Worm (Caenorhabditis elegans) whole organism, mixed stage, embryonic: Measurements from ENCODE around the gene pkg-2.

Experiments
- M03D4.4 ChIP-seq: sonication (generic microtip); optimal IDR thresholded peaks from 2 replicates; lab custom pipeline; 2017; ENCODE audit warnings: mild to moderate bottlenecking, missing genetic modification characterization, missing compliant biosample characterization
- bed-3 ChIP-seq: fragments of 200-800 bp; sonication (Bioruptor generic); optimal IDR thresholded peaks from 3 replicates; lab custom pipeline; 2018; ENCODE audit warnings: mild to moderate bottlenecking, missing genetic modification characterization, moderate library complexity, missing compliant biosample characterization
- ceh-39 ChIP-seq: fragments of 150-350 bp; optimal IDR thresholded peaks from 2 replicates; lab custom pipeline; 2014; ENCODE audit warnings: missing biosample characterization, missing genetic modification characterization
- ceh-83 ChIP-seq: fragments of 200-800 bp; sonication (Bioruptor generic); optimal IDR thresholded peaks from 2 replicates; lab custom pipeline; 2018; ENCODE audit warnings: mild to moderate bottlenecking, missing genetic modification characterization, missing compliant biosample characterization
- ces-1 ChIP-seq: fragments of 150-350 bp; optimal IDR thresholded peaks from 2 replicates; lab custom pipeline; 2014; ENCODE audit warnings: missing biosample characterization, missing genetic modification reagents, missing genetic modification characterization
- cnd-1 ChIP-seq: fragments of 200-800 bp; sonication (Bioruptor generic); optimal IDR thresholded peaks from 2 replicates; lab custom pipeline; 2018; ENCODE audit warnings: mild to moderate bottlenecking, missing genetic modification characterization, missing compliant biosample characterization
- elt-1 ChIP-seq: sonication (generic microtip); optimal IDR thresholded peaks from 2 replicates; lab custom pipeline; 2017; ENCODE audit warnings: missing genetic modification characterization, mild to moderate bottlenecking, missing compliant biosample characterization, antibody characterized with exemption, moderate library complexity, borderline replicate concordance; ENCODE audit not compliant: insufficient read depth
- elt-3 ChIP-seq: fragments of 150-350 bp; optimal IDR thresholded peaks from 2 replicates; lab custom pipeline; 2014; ENCODE audit warnings: missing biosample characterization, missing genetic modification characterization
- flh-1 ChIP-seq: fragments of 200-800 bp; sonication (Bioruptor generic); optimal IDR thresholded peaks from 2 replicates; lab custom pipeline; 2018; ENCODE audit warnings: mild to moderate bottlenecking, missing genetic modification characterization, moderate library complexity, missing compliant biosample characterization
- ham-2 ChIP-seq: fragments of 200-800 bp; sonication (Bioruptor generic); optimal IDR thresholded peaks from 2 replicates; lab custom pipeline; 2018; ENCODE audit warnings: mild to moderate bottlenecking, missing genetic modification characterization, missing compliant biosample characterization
- hlh-1 ChIP-seq: fragments of 150-350 bp; optimal IDR thresholded peaks from 2 replicates; lab custom pipeline; 2014; ENCODE audit warnings: missing biosample characterization, missing genetic modification reagents, missing genetic modification characterization
- lin-13 ChIP-seq: fragments of 150-350 bp; optimal IDR thresholded peaks from 2 replicates; lab custom pipeline; 2014; ENCODE audit warnings: missing biosample characterization, missing genetic modification characterization
- lin-32 ChIP-seq: fragments of 200-800 bp; sonication (Bioruptor generic); optimal IDR thresholded peaks from 2 replicates; lab custom pipeline; 2018; ENCODE audit warnings: mild to moderate bottlenecking, missing genetic modification characterization, missing compliant biosample characterization
- lsy-2 ChIP-seq: fragments of 150-350 bp; optimal IDR thresholded peaks from 2 replicates; lab custom pipeline; 2014; ENCODE audit warnings: missing biosample characterization, missing genetic modification characterization
- mab-5 ChIP-seq: fragments of 150-350 bp; optimal IDR thresholded peaks from 2 replicates; lab custom pipeline; 2014; ENCODE audit warnings: missing biosample characterization, missing genetic modification characterization
- mep-1 ChIP-seq: fragments of 150-350 bp; optimal IDR thresholded peaks from 2 replicates; lab custom pipeline; 2017; ENCODE audit warnings: missing biosample characterization, missing genetic modification reagents, missing genetic modification characterization, inconsistent platforms
- mls-2 ChIP-seq: sonication (generic microtip); optimal IDR thresholded peaks from 2 replicates; lab custom pipeline; 2016; ENCODE audit warnings: mild to moderate bottlenecking, missing genetic modification characterization, moderate library complexity, missing compliant biosample characterization
- nhr-12 ChIP-seq: fragments of 150-350 bp; optimal IDR thresholded peaks from 2 replicates; lab custom pipeline; 2014; ENCODE audit warnings: missing biosample characterization, missing genetic modification characterization
- nhr-28 ChIP-seq: fragments of 150-350 bp; optimal IDR thresholded peaks from 2 replicates; lab custom pipeline; 2014; ENCODE audit warnings: missing biosample characterization, missing genetic modification characterization
- nhr-76 ChIP-seq: sonication (generic microtip); optimal IDR thresholded peaks from 2 replicates; lab custom pipeline; 2017; ENCODE audit warnings: missing biosample characterization, missing genetic modification characterization
- sem-2 ChIP-seq: fragments of 200-800 bp; sonication (Bioruptor generic); optimal IDR thresholded peaks from 2 replicates; lab custom pipeline; 2018; ENCODE audit warnings: mild to moderate bottlenecking, missing genetic modification characterization, missing compliant biosample characterization
- snpc-4 ChIP-seq: fragments of 150-350 bp; optimal IDR thresholded peaks from 2 replicates; lab custom pipeline; 2014; ENCODE audit warnings: missing biosample characterization, missing genetic modification characterization
- sptf-1 ChIP-seq: sonication (generic microtip); optimal IDR thresholded peaks from 2 replicates; lab custom pipeline; 2017; ENCODE audit warnings: mild to moderate bottlenecking, missing genetic modification characterization, moderate library complexity, missing compliant biosample characterization
- tbx-8 ChIP-seq: fragments of 200-800 bp; sonication (Bioruptor generic); optimal IDR thresholded peaks from 2 replicates; lab custom pipeline; 2018; ENCODE audit warnings: mild to moderate bottlenecking, missing genetic modification characterization, moderate library complexity, missing compliant biosample characterization
- unc-120 ChIP-seq: sonication (generic microtip); optimal IDR thresholded peaks from 2 replicates; lab custom pipeline; 2017; ENCODE audit warnings: missing genetic modification characterization, missing compliant biosample characterization; ENCODE audit not compliant: poor library complexity, severe bottlenecking
- unc-39 ChIP-seq: fragments of 150-350 bp; optimal IDR thresholded peaks from 2 replicates; lab custom pipeline; 2014; ENCODE audit warnings: missing biosample characterization, missing genetic modification characterization
- unc-62 ChIP-seq: fragments of 150-350 bp; optimal IDR thresholded peaks from 2 replicates; lab custom pipeline; 2014; ENCODE audit warnings: missing biosample characterization, missing genetic modification reagents, missing genetic modification characterization
- zip-8 ChIP-seq: fragments of 150-350 bp; optimal IDR thresholded peaks from 2 replicates; lab custom pipeline; 2014; ENCODE audit warnings: missing biosample characterization, missing genetic modification characterization
- ztf-11 ChIP-seq: fragments of 150-350 bp; optimal IDR thresholded peaks from 2 replicates; lab custom pipeline; 2014; ENCODE audit warnings: missing biosample characterization, missing genetic modification characterization

Gene pkg-2

DNA sequence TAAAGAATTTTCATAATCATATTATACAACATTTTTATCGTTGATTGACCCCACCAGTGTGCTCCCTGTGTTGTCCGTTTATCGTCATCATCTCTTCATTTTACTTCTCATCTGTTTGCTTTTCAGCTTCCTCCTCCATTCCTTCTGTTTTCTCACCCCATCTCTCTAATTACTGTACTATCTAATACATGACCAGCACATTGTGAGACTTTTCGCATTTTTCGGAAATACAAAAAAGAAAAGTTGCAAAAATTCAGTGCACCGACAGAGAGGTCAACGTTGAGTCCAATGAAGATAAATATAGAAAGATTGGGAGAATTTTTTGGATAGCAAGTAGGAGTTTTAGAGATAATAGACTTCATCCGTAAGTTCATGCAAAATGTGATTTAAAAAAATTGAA is 745 bp upstream of the pkg-2 start:
- TF ChIP-seq zip-8 (tag; lab: Kevin White, UChicago), result no peak
- TF ChIP-seq snpc-4 (tag; lab: Kevin White, UChicago), result no peak
- no peak for TF ChIP-seq mls-2
- no peak for TF ChIP-seq unc-62 (GFP tag; lab: Kevin White, UChicago)
- TF ChIP-seq cnd-1 (tag; lab: Kevin White, UChicago), result no peak

- TF ChIP-seq ceh-39 (tag; lab: Kevin White, UChicago), result no peak
- TF ChIP-seq elt-3, result no peak
- no peak for TF ChIP-seq M03D4.4 (tag; lab: Kevin White, UChicago)
- no peak for TF ChIP-seq unc-120 (tag; lab: Kevin White, UChicago)
- TF ChIP-seq nhr-76 (tag; lab: Kevin White, UChicago), result no peak
- no peak for TF ChIP-seq flh-1 (GFP tag; lab: Kevin White, UChicago)
Measured at ce11 chrIV:8523981-8524380, 3.3 kb downstream of the pkg-2 start.

ce11 chrIV:8526050-8526449 is 5.4 kb downstream of the pkg-2 start:
- TF ChIP-seq unc-62 (GFP tag; lab: Kevin White, UChicago), result peak; percentile 70
- no peak for TF ChIP-seq ceh-39 (tag; lab: Kevin White, UChicago)
- TF ChIP-seq ztf-11 (tag; lab: Kevin White, UChicago), result no peak
- TF ChIP-seq tbx-8 (GFP tag; lab: Kevin White, UChicago), result no peak
- no peak for TF ChIP-seq mab-5
- TF ChIP-seq hlh-1 (tag; lab: Kevin White, UChicago), result peak; percentile 55
- no peak for TF ChIP-seq flh-1 (GFP tag; lab: Kevin White, UChicago)
- TF ChIP-seq unc-120 (tag; lab: Kevin White, UChicago), result peak; percentile 47
- TF ChIP-seq sptf-1 (tag; lab: Kevin White, UChicago), result no peak
- no peak for TF ChIP-seq nhr-12 (tag; lab: Kevin White, UChicago)
- TF ChIP-seq lin-32 (GFP tag; lab: Kevin White, UChicago), result no peak
- no peak for TF ChIP-seq ces-1 (GFP tag; lab: Kevin White, UChicago)
- TF ChIP-seq nhr-28 (tag; lab: Kevin White, UChicago), result no peak

DNA sequence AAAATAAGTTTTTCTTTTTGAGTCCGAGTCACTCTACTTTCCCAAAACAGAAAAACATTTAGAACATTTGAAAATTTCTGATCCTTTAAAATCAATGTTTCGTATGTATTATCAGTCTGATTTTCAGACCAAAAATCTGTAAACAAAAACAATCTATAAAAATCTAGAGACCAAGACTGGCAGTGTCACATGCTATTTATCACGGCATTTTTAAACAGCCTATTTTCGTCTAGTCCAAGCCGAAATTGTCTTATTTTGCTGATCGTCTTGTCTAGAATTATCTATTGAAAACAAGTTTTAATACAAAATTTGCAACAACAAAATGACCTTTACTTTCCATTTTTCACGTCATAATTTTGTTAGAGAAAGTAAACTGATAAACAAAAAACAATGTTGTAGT is 5.9 kb downstream of the pkg-2 start:
- TF ChIP-seq cnd-1 (tag; lab: Kevin White, UChicago) (no peak), ceh-39 (tag; lab: Kevin White, UChicago) (no peak), elt-1 (tag; lab: Kevin White, UChicago) (no peak), M03D4.4 (tag; lab: Kevin White, UChicago) (no peak), flh-1 (GFP tag; lab: Kevin White, UChicago) (no peak), mab-5 (no peak), bed-3 (GFP tag; lab: Kevin White, UChicago) (no peak), nhr-12 (tag; lab: Kevin White, UChicago) (no peak), mep-1 (no peak), unc-120 (tag; lab: Kevin White, UChicago) (no peak), lsy-2 (tag; lab: Kevin White, UChicago) (no peak), lin-13 (no peak), zip-8 (tag; lab: Kevin White, UChicago) (no peak), lin-32 (GFP tag; lab: Kevin White, UChicago) (no peak), ztf-11 (tag; lab: Kevin White, UChicago) (no peak), hlh-1 (tag; lab: Kevin White, UChicago) (no peak), ceh-83 (GFP tag; lab: Kevin White, UChicago) (no peak), unc-39 (tag; lab: Kevin White, UChicago) (no peak), sem-2 (GFP tag; lab: Kevin White, UChicago) (no peak)

ce11 chrIV:8527598-8528012 is 6.9 kb downstream of the pkg-2 start:
- TF ChIP-seq ham-2 (GFP tag; lab: Kevin White, UChicago), result no peak
- no peak for TF ChIP-seq nhr-28 (tag; lab: Kevin White, UChicago)
- peak; percentile 35 for TF ChIP-seq unc-62 (GFP tag; lab: Kevin White, UChicago)
- TF ChIP-seq unc-120 (tag; lab: Kevin White, UChicago), result peak; percentile 22
- TF ChIP-seq elt-3, result peak; percentile 69
- no peak for TF ChIP-seq tbx-8 (GFP tag; lab: Kevin White, UChicago)
- TF ChIP-seq flh-1 (GFP tag; lab: Kevin White, UChicago), result no peak
- TF ChIP-seq, all 35 proteins: peak for 3
